Worm (Caenorhabditis elegans): Measurements from ENCODE around the gene srh-292.

srh-292 gene

DNA sequence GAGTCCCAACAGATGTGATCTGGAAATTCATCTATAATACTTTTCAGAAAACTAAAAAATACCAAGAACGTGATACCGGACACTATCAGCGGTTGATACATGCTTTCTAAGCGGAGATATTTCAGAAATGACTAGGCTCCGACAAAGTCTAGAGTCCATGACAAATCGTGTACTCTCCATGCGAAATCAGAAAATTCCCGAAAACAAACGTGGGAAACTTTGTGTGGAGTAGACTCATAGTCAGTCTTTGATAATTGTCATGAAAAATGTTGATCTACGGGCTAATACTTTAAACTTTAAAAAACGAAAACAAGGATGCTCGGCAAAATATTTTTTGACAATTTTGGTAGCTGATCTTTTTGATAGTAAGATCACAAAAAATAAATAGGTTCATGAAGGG lies 3.8 kb upstream of the srh-292 start, which contains the start of gene srx-18:
Gene srx-18 (minus strand): TSS at position 101 of the 400 bp plus-strand sequence.
- TF ChIP-seq egl-27 (tag; optimal IDR thresholded peaks at IDR 0.05) (no peak), nhr-67 (tag; optimal IDR thresholded peaks at IDR 0.05) (no peak), ZK546.5 (tag; optimal IDR thresholded peaks at IDR 0.05) (no peak), jun-1 (tag; optimal IDR thresholded peaks at IDR 0.05) (no peak), fkh-10 (GFP tag; optimal IDR thresholded peaks at IDR 0.05) (no peak), lin-15B (tag; optimal IDR thresholded peaks at IDR 0.05) (no peak), ceh-28 (tag; optimal IDR thresholded peaks at IDR 0.05) (no peak), lsy-12 (tag; optimal IDR thresholded peaks at IDR 0.05) (no peak), ztf-11 (tag; optimal IDR thresholded peaks at IDR 0.05) (no peak), unc-39 (tag; optimal IDR thresholded peaks at IDR 0.05) (no peak), ama-1 (optimal IDR thresholded peaks at IDR 0.05) (no peak)

DNA sequence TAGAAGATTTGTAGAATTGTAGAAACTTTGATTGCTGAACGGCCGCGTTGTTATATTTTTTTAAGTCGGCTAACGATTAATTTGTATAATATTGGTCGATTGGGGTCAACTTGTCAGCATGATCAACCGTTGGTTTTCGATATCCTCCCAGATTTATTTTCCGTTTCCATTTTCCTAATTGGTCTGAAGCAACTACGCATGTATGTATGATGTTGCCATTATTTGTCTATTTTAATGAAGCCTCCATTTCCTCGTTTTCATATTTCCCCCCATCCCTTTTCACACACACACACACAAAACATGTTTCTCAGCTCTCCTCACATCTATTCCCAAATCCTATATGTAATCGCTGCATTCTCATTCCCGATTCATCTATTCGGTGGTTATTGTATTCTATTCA lies 2.0 kb upstream of the srh-292 start, which contains the start of gene srh-287:
Gene srh-287 (plus strand): TSS at position 301 of the 400 bp plus-strand sequence.
- TF ChIP-seq nhr-237 (tag; optimal IDR thresholded peaks at IDR 0.05) (no peak), tbx-2 (tag; optimal IDR thresholded peaks at IDR 0.05) (no peak), sea-2 (GFP tag; optimal IDR thresholded peaks at IDR 0.05) (no peak), fkh-2 (tag; optimal IDR thresholded peaks at IDR 0.05) (no peak), nhr-23 (tag; optimal IDR thresholded peaks at IDR 0.05) (no peak), ceh-9 (tag; optimal IDR thresholded peaks at IDR 0.05) (no peak), egl-5 (tag; optimal IDR thresholded peaks at IDR 0.05) (no peak), nhr-28 (tag; optimal IDR thresholded peaks at IDR 0.05) (no peak), ceh-16 (tag; optimal IDR thresholded peaks at IDR 0.05) (no peak), ceh-82 (tag; optimal IDR thresholded peaks at IDR 0.05) (no peak), elt-1 (tag; optimal IDR thresholded peaks at IDR 0.05) (no peak), ama-1 (optimal IDR thresholded peaks at IDR 0.05) (no peak), zag-1 (tag; optimal IDR thresholded peaks at IDR 0.05) (no peak), snpc-4 (tag; optimal IDR thresholded peaks at IDR 0.05) (no peak), ZK546.5 (tag; optimal IDR thresholded peaks at IDR 0.05) (no peak), elt-2 (tag; optimal IDR thresholded peaks at IDR 0.05) (no peak)

DNA sequence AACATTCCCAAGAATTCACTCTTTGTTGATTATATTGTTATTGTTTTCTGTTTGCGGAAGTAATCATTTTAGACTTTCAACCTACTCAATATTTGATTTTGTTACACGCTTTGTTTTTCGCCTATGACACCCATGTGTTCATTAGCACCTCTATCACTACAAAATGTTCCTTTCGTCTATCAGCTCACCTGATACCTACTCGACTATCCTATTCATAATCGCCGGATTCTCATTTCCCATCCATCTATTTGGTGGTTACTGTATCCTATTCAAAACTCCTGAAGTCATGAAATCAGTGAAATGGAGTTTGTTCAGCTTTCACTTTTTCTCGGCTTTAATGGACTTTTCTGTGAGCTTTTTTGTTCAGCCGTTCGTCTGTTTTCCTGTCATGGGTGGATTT lies 2.8 kb downstream of the srh-292 start, which contains the start of gene srh-291:
Gene srh-291 (plus strand): TSS at position 301 of the 400 bp plus-strand sequence.
- TF ChIP-seq mdl-1 (tag; optimal IDR thresholded peaks at IDR 0.05): no peak
- no peak for TF ChIP-seq daf-12 (tag; optimal IDR thresholded peaks at IDR 0.05)
- TF ChIP-seq pqm-1 (tag; optimal IDR thresholded peaks at IDR 0.05): no peak
- TF ChIP-seq nhr-77 (tag; optimal IDR thresholded peaks at IDR 0.05): no peak
- no peak for TF ChIP-seq egl-27 (tag; optimal IDR thresholded peaks at IDR 0.05)
- no peak for TF ChIP-seq ZK546.5 (tag; optimal IDR thresholded peaks at IDR 0.05)

DNA sequence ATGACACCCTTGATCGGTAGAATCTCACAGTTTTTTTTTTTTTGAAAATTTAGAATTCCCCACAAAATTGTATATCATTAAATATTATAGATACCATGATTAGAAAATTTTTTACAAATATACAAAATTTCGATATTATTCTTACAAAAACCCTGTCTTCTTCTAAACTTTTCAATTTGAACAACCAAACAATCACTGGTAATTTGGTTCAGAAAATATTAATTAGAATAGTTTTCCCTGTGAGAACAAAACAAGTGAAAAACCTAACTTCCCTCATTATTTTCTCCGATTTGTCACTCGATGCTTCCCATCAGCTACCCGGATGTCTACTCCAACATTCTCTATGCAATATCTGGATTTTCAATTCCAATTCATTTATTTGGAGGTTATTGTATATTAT lies 7.5 kb downstream of the srh-292 start, which contains the start of gene srh-296:
Gene srh-296 (plus strand): TSS at position 301 of the 400 bp plus-strand sequence.
- no peak for TF ChIP-seq fkh-10 (GFP tag; optimal IDR thresholded peaks at IDR 0.05)
- TF ChIP-seq ZK546.5 (tag; optimal IDR thresholded peaks at IDR 0.05): no peak
- TF ChIP-seq nhr-77 (tag; optimal IDR thresholded peaks at IDR 0.05): no peak
- no peak for TF ChIP-seq unc-39 (tag; optimal IDR thresholded peaks at IDR 0.05)
- no peak for TF ChIP-seq elt-2 (tag; optimal IDR thresholded peaks at IDR 0.05)
- no peak for TF ChIP-seq nfya-1 (tag; optimal IDR thresholded peaks at IDR 0.05; ENCODE audit: insufficient read depth)
- TF ChIP-seq nhr-28 (tag; optimal IDR thresholded peaks at IDR 0.05): no peak
- TF ChIP-seq egl-27 (tag; optimal IDR thresholded peaks at IDR 0.05): no peak
- no peak for TF ChIP-seq R02D3.7 (tag; optimal IDR thresholded peaks at IDR 0.05)

DNA sequence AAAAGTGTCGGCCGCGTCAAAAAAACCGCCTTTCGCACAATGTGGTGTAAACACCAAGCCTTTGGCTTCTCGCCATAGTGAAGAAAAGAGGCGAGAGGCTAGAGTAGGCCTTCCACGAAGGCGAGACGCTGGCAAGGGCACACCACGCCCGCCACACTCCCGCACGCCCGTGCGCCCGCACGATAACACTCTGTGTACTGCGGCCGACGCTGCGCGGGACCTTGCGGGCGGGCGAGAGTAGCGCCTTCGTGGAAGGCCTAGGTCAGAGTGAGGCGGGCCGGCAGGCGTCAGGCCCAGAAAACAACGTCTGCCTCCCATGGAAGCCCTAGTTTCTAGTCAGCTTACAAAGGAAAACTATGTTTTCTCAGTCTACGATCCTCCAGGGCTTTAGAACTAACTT lies 9.6 kb downstream of the srh-292 start:
- TF ChIP-seq fkh-10 (GFP tag; optimal IDR thresholded peaks at IDR 0.05): no peak
- no peak for TF ChIP-seq elt-3 (tag; optimal IDR thresholded peaks at IDR 0.05)
- no peak for TF ChIP-seq ama-1 (optimal IDR thresholded peaks at IDR 0.05)

DNA sequence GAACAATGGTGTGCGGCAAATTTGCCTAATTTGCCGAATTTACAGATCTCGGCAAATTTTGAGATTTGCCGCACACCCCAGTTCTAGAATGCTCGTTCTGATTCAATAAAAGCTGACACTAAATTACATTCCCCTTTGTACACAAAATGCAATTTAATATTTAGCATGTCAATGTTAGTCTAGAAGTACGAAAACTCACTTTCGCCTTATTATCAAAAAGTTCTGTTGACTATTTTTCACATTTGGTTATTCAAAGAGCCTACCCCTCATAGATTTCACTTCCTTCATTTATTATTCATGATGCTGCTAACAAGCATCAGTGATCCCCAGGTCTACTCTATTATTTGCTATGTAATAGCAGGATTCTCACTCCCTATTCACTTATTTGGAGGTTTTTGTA lies 16.0 kb downstream of the srh-292 start, which contains the start of gene srh-298:
Gene srh-298 (plus strand): TSS at position 301 of the 400 bp plus-strand sequence.
- no peak for TF ChIP-seq hmg-11 (tag; optimal IDR thresholded peaks at IDR 0.05)
- TF ChIP-seq egl-5 (tag; optimal IDR thresholded peaks at IDR 0.05): no peak
- TF ChIP-seq jun-1 (tag; optimal IDR thresholded peaks at IDR 0.05): no peak
- no peak for TF ChIP-seq tbx-2 (tag; optimal IDR thresholded peaks at IDR 0.05)
- no peak for TF ChIP-seq nhr-23 (tag; optimal IDR thresholded peaks at IDR 0.05)
- TF ChIP-seq daf-12 (tag; optimal IDR thresholded peaks at IDR 0.05): no peak
- TF ChIP-seq mml-1 (tag; optimal IDR thresholded peaks at IDR 0.05): no peak
- no peak for TF ChIP-seq nhr-77 (tag; optimal IDR thresholded peaks at IDR 0.05)
- no peak for TF ChIP-seq ZK546.5 (tag; optimal IDR thresholded peaks at IDR 0.05)
- no peak for TF ChIP-seq fkh-10 (GFP tag; optimal IDR thresholded peaks at IDR 0.05)

Measured in whole organism, L3 larva.